Fruit fly (Drosophila melanogaster) whole organism, embryonic: ENCODE data around the gene Cfp1.
A peak's percentile ranks its signal among the peaks of the same experiment; 100 is the strongest.

ENCODE experiments used
- Aef1 ChIP-seq: fragments of 200-800 bp; sonication (Bioruptor generic); IDR thresholded peaks from 3 replicates; pipeline ENCODE4 v1.3.6; 2022; ENCODE audit warnings: missing biosample characterization, missing genetic modification characterization
- Atf6 ChIP-seq: fragments of 200-800 bp; sonication (Bioruptor generic); IDR thresholded peaks from 2 replicates; pipeline ENCODE4 v1.3.6; 2022; ENCODE audit warnings: missing biosample characterization, missing genetic modification characterization
- B-H2 ChIP-seq: fragments of 200-800 bp; sonication (Bioruptor generic); optimal IDR thresholded peaks from 2 replicates; lab custom pipeline; 2018; ENCODE audit warnings: missing biosample characterization, mild to moderate bottlenecking, missing genetic modification characterization
- BEAF-32 ChIP-seq: fragments of 200-800 bp; sonication (Bioruptor generic); optimal IDR thresholded peaks from 3 replicates; lab custom pipeline; 2017; ENCODE audit warnings: missing biosample characterization, missing genetic modification characterization, mild to moderate bottlenecking, moderate library complexity, missing genetic modification reagents
- CG10274 ChIP-seq: fragments of 200-800 bp; sonication (Bioruptor generic); optimal IDR thresholded peaks from 3 replicates; lab custom pipeline; 2017; ENCODE audit warnings: missing biosample characterization, mild to moderate bottlenecking, missing genetic modification characterization
- CG10431 ChIP-seq: fragments of 200-800 bp; sonication (Bioruptor generic); optimal IDR thresholded peaks from 3 replicates; lab custom pipeline; 2018; ENCODE audit warnings: missing biosample characterization, mild to moderate bottlenecking, missing genetic modification characterization
- CG11504 ChIP-seq: fragments of 200-800 bp; sonication (Bioruptor generic); optimal IDR thresholded peaks from 3 replicates; lab custom pipeline; 2019; ENCODE audit warnings: missing biosample characterization, mild to moderate bottlenecking, missing genetic modification characterization, moderate library complexity
- CG12155 ChIP-seq: fragments of 200-800 bp; sonication (Bioruptor generic); optimal IDR thresholded peaks from 3 replicates; lab custom pipeline; 2016; ENCODE audit warnings: missing biosample characterization, missing genetic modification characterization
- CG12391 ChIP-seq: fragments of 200-800 bp; sonication (Bioruptor generic); optimal IDR thresholded peaks from 3 replicates; lab custom pipeline; 2018; ENCODE audit warnings: missing biosample characterization, mild to moderate bottlenecking, missing genetic modification characterization, moderate library complexity
- CG12942 ChIP-seq: fragments of 200-800 bp; sonication (Bioruptor generic); optimal IDR thresholded peaks from 3 replicates; lab custom pipeline; 2016; ENCODE audit warnings: missing biosample characterization, missing genetic modification characterization
- CG13894 ChIP-seq: fragments of 200-800 bp; sonication (Bioruptor generic); optimal IDR thresholded peaks from 3 replicates; lab custom pipeline; 2018; ENCODE audit warnings: missing biosample characterization, mild to moderate bottlenecking, missing genetic modification characterization, moderate library complexity
- CG14014 ChIP-seq: fragments of 200-800 bp; sonication (Bioruptor generic); IDR thresholded peaks from 2 replicates; pipeline ENCODE4 v1.3.6; 2022; ENCODE audit warnings: missing biosample characterization, missing genetic modification characterization
- CG15011 ChIP-seq: fragments of 200-800 bp; sonication (Bioruptor generic); optimal IDR thresholded peaks from 3 replicates; lab custom pipeline; 2018; ENCODE audit warnings: missing biosample characterization, mild to moderate bottlenecking, missing genetic modification characterization
- CG1529 ChIP-seq: fragments of 200-800 bp; sonication (Bioruptor generic); optimal IDR thresholded peaks from 3 replicates; lab custom pipeline; 2018; ENCODE audit warnings: missing biosample characterization, missing genetic modification characterization
- CG16863 ChIP-seq: fragments of 200-800 bp; sonication (Bioruptor generic); optimal IDR thresholded peaks from 3 replicates; lab custom pipeline; 2016; ENCODE audit warnings: missing biosample characterization, missing genetic modification characterization
- CG17186 ChIP-seq: fragments of 200-800 bp; sonication (Bioruptor generic); optimal IDR thresholded peaks from 3 replicates; lab custom pipeline; 2017; ENCODE audit warnings: missing biosample characterization, missing genetic modification reagents, missing genetic modification characterization
- CG18619 ChIP-seq: fragments of 200-800 bp; sonication (Bioruptor generic); optimal IDR thresholded peaks from 3 replicates; lab custom pipeline; 2017; ENCODE audit warnings: missing biosample characterization, mild to moderate bottlenecking, missing genetic modification characterization
- CG30403 ChIP-seq: fragments of 200-800 bp; sonication (Bioruptor generic); optimal IDR thresholded peaks from 3 replicates; lab custom pipeline; 2016; ENCODE audit warnings: missing biosample characterization, missing genetic modification characterization
- CG34224 ChIP-seq: fragments of 200-800 bp; sonication (Bioruptor generic); IDR thresholded peaks from 3 replicates; pipeline ENCODE4 v1.3.6; 2022; ENCODE audit warnings: missing biosample characterization, missing genetic modification characterization; ENCODE audit not compliant: partially characterized antibody
- CG6689 ChIP-seq: fragments of 200-800 bp; sonication (Bioruptor generic); IDR thresholded peaks from 2 replicates; pipeline ENCODE4 v1.3.6; 2022; ENCODE audit warnings: missing biosample characterization, missing genetic modification characterization
- CG7556 ChIP-seq: fragments of 200-800 bp; sonication (Bioruptor generic); optimal IDR thresholded peaks from 2 replicates; lab custom pipeline; 2017; ENCODE audit warnings: missing biosample characterization, mild to moderate bottlenecking, missing genetic modification characterization
- CG7987 ChIP-seq: fragments of 200-800 bp; sonication (Bioruptor generic); optimal IDR thresholded peaks from 2 replicates; lab custom pipeline; 2018; ENCODE audit warnings: missing biosample characterization, mild to moderate bottlenecking, missing genetic modification characterization, moderate library complexity
- CG8281 ChIP-seq: fragments of 200-800 bp; sonication (Bioruptor generic); optimal IDR thresholded peaks from 2 replicates; lab custom pipeline; 2018; ENCODE audit warnings: missing biosample characterization, mild to moderate bottlenecking, missing genetic modification characterization, moderate library complexity
- CG8944 ChIP-seq: fragments of 200-800 bp; sonication (Bioruptor generic); optimal IDR thresholded peaks from 3 replicates; lab custom pipeline; 2016; ENCODE audit warnings: missing biosample characterization, missing genetic modification characterization
- Camta ChIP-seq: fragments of 200-800 bp; sonication (Bioruptor generic); optimal IDR thresholded peaks from 2 replicates; lab custom pipeline; 2016; ENCODE audit warnings: missing biosample characterization, missing genetic modification characterization
- CrebB ChIP-seq: fragments of 200-800 bp; sonication (Bioruptor generic); optimal IDR thresholded peaks from 3 replicates; lab custom pipeline; 2018; ENCODE audit warnings: missing biosample characterization, mild to moderate bottlenecking, missing genetic modification characterization
- Dfd ChIP-seq, 2 experiments: fragments of >200 bp; optimal IDR thresholded peaks; 2 replicates each; lab custom pipeline; 2017; ENCODE audit warnings: missing biosample characterization in 2 of 2, missing genetic modification characterization in 2 of 2
- Jarid2 ChIP-seq: fragments of 200-800 bp; sonication (Bioruptor generic); optimal IDR thresholded peaks from 3 replicates; lab custom pipeline; 2017; ENCODE audit warnings: mild to moderate bottlenecking, missing biosample characterization, missing genetic modification reagents, missing genetic modification characterization
- Mes4 ChIP-seq: fragments of 200-800 bp; sonication (Bioruptor generic); optimal IDR thresholded peaks from 2 replicates; lab custom pipeline; 2016; ENCODE audit warnings: missing biosample characterization, missing genetic modification characterization
- NC2β ChIP-seq: fragments of 200-800 bp; sonication (Bioruptor generic); optimal IDR thresholded peaks from 2 replicates; lab custom pipeline; 2016; ENCODE audit warnings: missing biosample characterization, missing genetic modification characterization
- PHDP ChIP-seq: fragments of 200-800 bp; sonication (Bioruptor generic); optimal IDR thresholded peaks from 3 replicates; lab custom pipeline; 2018; ENCODE audit warnings: missing biosample characterization, mild to moderate bottlenecking, missing genetic modification characterization, moderate library complexity
- Pdp1 ChIP-seq, 2 experiments: fragments of 200-800 bp; sonication (Bioruptor generic); optimal IDR thresholded peaks; 3 replicates each; lab custom pipeline; 2016; ENCODE audit warnings: missing biosample characterization in 2 of 2, missing genetic modification characterization in 2 of 2, mild to moderate bottlenecking in 1 of 2, moderate library complexity in 1 of 2
- Sin3A ChIP-seq: fragments of >200 bp; optimal IDR thresholded peaks from 2 replicates; lab custom pipeline; 2018
- Usf ChIP-seq: fragments of 200-800 bp; sonication (Bioruptor generic); optimal IDR thresholded peaks from 2 replicates; lab custom pipeline; 2017; ENCODE audit warnings: missing genotype, missing biosample characterization, missing genetic modification characterization
- aop ChIP-seq: fragments of 200-800 bp; sonication (Bioruptor generic); IDR thresholded peaks from 2 replicates; pipeline ENCODE4 v1.3.6; 2022; ENCODE audit warnings: missing biosample characterization, missing genetic modification characterization
- ap ChIP-seq: fragments of 200-800 bp; sonication (Bioruptor generic); IDR thresholded peaks from 2 replicates; pipeline ENCODE4 v1.3.6; 2022; ENCODE audit warnings: missing biosample characterization, missing genetic modification characterization
- cas ChIP-seq: fragments of 200-800 bp; sonication (Bioruptor generic); IDR thresholded peaks from 2 replicates; pipeline ENCODE4 v1.3.6; 2022; ENCODE audit warnings: missing biosample characterization, missing genetic modification characterization
- crc ChIP-seq: fragments of 200-800 bp; sonication (Bioruptor generic); optimal IDR thresholded peaks from 2 replicates; lab custom pipeline; 2016; ENCODE audit warnings: missing biosample characterization, missing genetic modification characterization
- crp ChIP-seq, 2 experiments: fragments of 200-800 bp; sonication (Bioruptor generic); optimal IDR thresholded peaks; 2 replicates in 1 of 2; 3 replicates in 1 of 2; lab custom pipeline; 2017; ENCODE audit warnings: missing biosample characterization in 2 of 2, missing genetic modification characterization in 2 of 2, mild to moderate bottlenecking in 1 of 2, moderate library complexity in 1 of 2
- da ChIP-seq: fragments of 200-800 bp; sonication (Bioruptor generic); optimal IDR thresholded peaks from 2 replicates; lab custom pipeline; 2016; ENCODE audit warnings: missing biosample characterization, missing genetic modification characterization
- dimm ChIP-seq: fragments of 200-800 bp; sonication (Bioruptor generic); IDR thresholded peaks from 2 replicates; pipeline ENCODE4 v1.3.6; 2022; ENCODE audit warnings: missing biosample characterization, missing genetic modification characterization
- dpn ChIP-seq, 2 experiments: fragments of 200-800 bp; sonication (Bioruptor generic); optimal IDR thresholded peaks; 3 replicates each; lab custom pipeline; 2016; ENCODE audit warnings: missing biosample characterization in 2 of 2, missing genetic modification characterization in 2 of 2
- eve ChIP-seq, 2 experiments: fragments of >200 bp; optimal IDR thresholded peaks; 2 replicates each; lab custom pipeline; 2017; ENCODE audit warnings: missing biosample characterization in 2 of 2, missing genetic modification characterization in 2 of 2
- eyg ChIP-seq: fragments of 200-800 bp; sonication (Bioruptor generic); optimal IDR thresholded peaks from 3 replicates; lab custom pipeline; 2016; ENCODE audit warnings: missing biosample characterization, missing genetic modification characterization
- gfzf ChIP-seq: fragments of 200-800 bp; sonication (Bioruptor generic); optimal IDR thresholded peaks from 2 replicates; lab custom pipeline; 2016; ENCODE audit warnings: missing biosample characterization, mild to moderate bottlenecking, missing genetic modification characterization, moderate library complexity
- jing ChIP-seq: fragments of 200-800 bp; sonication (Bioruptor generic); optimal IDR thresholded peaks from 2 replicates; lab custom pipeline; 2018; ENCODE audit warnings: missing biosample characterization, mild to moderate bottlenecking, missing genetic modification characterization
- onecut ChIP-seq: fragments of 200-800 bp; sonication (Bioruptor generic); IDR thresholded peaks from 2 replicates; pipeline ENCODE4 v1.3.6; 2022; ENCODE audit warnings: missing biosample characterization, missing genetic modification characterization
- so ChIP-seq: fragments of 200-800 bp; sonication (Bioruptor generic); IDR thresholded peaks from 3 replicates; pipeline ENCODE4 v1.3.6; 2022; ENCODE audit warnings: missing biosample characterization, missing genetic modification characterization
- tin ChIP-seq: fragments of 200-800 bp; sonication (Bioruptor generic); optimal IDR thresholded peaks from 3 replicates; lab custom pipeline; 2016; ENCODE audit warnings: missing biosample characterization, missing genetic modification characterization
- vnd ChIP-seq: fragments of 200-800 bp; sonication (Bioruptor generic); IDR thresholded peaks from 3 replicates; pipeline ENCODE4 v1.3.6; 2022; ENCODE audit warnings: missing biosample characterization, missing genetic modification characterization; ENCODE audit not compliant: partially characterized antibody
- zen ChIP-seq: fragments of 200-800 bp; sonication (Bioruptor generic); optimal IDR thresholded peaks from 3 replicates; lab custom pipeline; 2018; ENCODE audit warnings: missing biosample characterization, mild to moderate bottlenecking, missing genetic modification characterization, moderate library complexity
- zfh2 ChIP-seq: fragments of 200-800 bp; sonication (Bioruptor generic); optimal IDR thresholded peaks from 2 replicates; lab custom pipeline; 2016; ENCODE audit warnings: missing biosample characterization, missing genetic modification characterization

Gene Cfp1

dm6 chrX:9295518-9295917 lies 22.8 kb upstream of the Cfp1 start (continued):
- TF ChIP-seq crp (GFP tag; optimal IDR thresholded peaks at IDR 0.05; lab: Kevin White, UChicago) (no peak), so (GFP tag; lab: Robert Waterston, UW) (no peak), CG7556 (GFP tag; lab: Kevin White, UChicago) (no peak), Atf6 (GFP tag; lab: Robert Waterston, UW) (no peak), CG12155 (GFP tag; lab: Kevin White, UChicago) (no peak), CG13894 (no peak), Sin3A (lab: Kevin White, UChicago) (no peak), eve (GFP tag; optimal IDR thresholded peaks at IDR 0.05; lab: Kevin White, UChicago) (no peak), Dfd (GFP tag; optimal IDR thresholded peaks at IDR 0.05; lab: Kevin White, UChicago) (no peak), Jarid2 (GFP tag; lab: Kevin White, UChicago) (no peak), CG12391 (tag; lab: Kevin White, UChicago) (peak; percentile 35), Aef1 (GFP tag; lab: Robert Waterston, UW) (no peak), jing (no peak), onecut (GFP tag; lab: Robert Waterston, UW) (no peak), Usf (GFP tag; lab: Kevin White, UChicago) (no peak), CG8944 (GFP tag; lab: Kevin White, UChicago) (no peak), CG10274 (GFP tag; lab: Kevin White, UChicago) (no peak), zfh2 (no peak), CG8281 (no peak), CG7987 (GFP tag; lab: Kevin White, UChicago) (no peak), Mes4 (GFP tag; lab: Kevin White, UChicago) (no peak), PHDP (tag; lab: Kevin White, UChicago) (no peak), dimm (GFP tag; lab: Robert Waterston, UW) (no peak), eyg (GFP tag; lab: Kevin White, UChicago) (no peak), NC2β (GFP tag; lab: Kevin White, UChicago) (no peak), CG30403 (GFP tag; lab: Kevin White, UChicago) (peak; percentile 11), vnd (GFP tag; lab: Robert Waterston, UW) (no peak), CG10431 (GFP tag; lab: Kevin White, UChicago) (no peak), CG11504 (tag; lab: Kevin White, UChicago) (no peak), aop (GFP tag; lab: Robert Waterston, UW) (no peak), zen (tag; lab: Kevin White, UChicago) (no peak), CG1529 (GFP tag; lab: Kevin White, UChicago) (peak; percentile 13), CG6689 (GFP tag; lab: Robert Waterston, UW) (peak; percentile 44; the same call in 1 of the 2 replicates), CrebB (no peak), Pdp1 (GFP tag; optimal IDR thresholded peaks at IDR 0.05; lab: Kevin White, UChicago) (no peak), gfzf (GFP tag; lab: Kevin White, UChicago) (no peak), CG14014 (GFP tag; lab: Robert Waterston, UW) (no peak), da (GFP tag; lab: Kevin White, UChicago) (no peak), CG34224 (GFP tag; lab: Robert Waterston, UW) (no peak), CG12942 (no peak), tin (GFP tag; lab: Kevin White, UChicago) (peak; percentile 3), cas (GFP tag; lab: Robert Waterston, UW) (no peak), CG18619 (GFP tag; lab: Kevin White, UChicago) (no peak), B-H2 (GFP tag; lab: Kevin White, UChicago) (no peak), CG17186 (GFP tag; lab: Kevin White, UChicago) (no peak), ap (GFP tag; lab: Robert Waterston, UW) (no peak), CG15011 (GFP tag; lab: Kevin White, UChicago) (no peak), crc (GFP tag; lab: Kevin White, UChicago) (no peak), CG16863 (GFP tag; lab: Kevin White, UChicago) (no peak), dpn (GFP tag; optimal IDR thresholded peaks at IDR 0.05; lab: Kevin White, UChicago) (no peak), BEAF-32 (GFP tag; lab: Kevin White, UChicago) (no peak), Camta (GFP tag; lab: Kevin White, UChicago) (no peak)
